Worm (Caenorhabditis elegans): ENCODE results near the gene F02E11.2.

F02E11.2 gene

DNA sequence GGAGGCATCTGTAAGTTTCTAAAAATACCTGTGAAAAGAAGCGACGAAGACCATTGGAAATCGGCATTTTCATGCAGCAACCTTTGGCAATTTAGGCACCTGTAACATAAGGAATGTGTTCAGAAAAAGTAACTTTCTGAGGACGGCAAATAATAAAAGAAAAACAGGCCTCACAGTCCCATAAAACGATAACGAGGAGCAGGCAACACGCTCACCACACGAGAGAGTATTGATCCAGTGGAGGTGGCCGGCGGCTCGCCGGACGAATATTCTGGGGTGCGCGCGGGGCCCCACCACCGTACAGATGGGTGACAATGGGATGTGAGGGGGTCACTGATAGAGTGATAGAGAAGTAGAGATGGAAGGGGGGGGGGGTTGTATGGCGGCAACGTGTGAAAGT lies 12.3 kb downstream of the F02E11.2 start, which contains the start of gene F02E11.3:
F02E11.3 (minus strand) TSS at position 101 of the 400 bp plus-strand sequence.
- no peak for TF ChIP-seq xbp-1 (tag; optimal IDR thresholded peaks at IDR 0.05)
- no peak for TF ChIP-seq elt-2 (tag; optimal IDR thresholded peaks at IDR 0.05)
- TF ChIP-seq ceh-8 (GFP tag; optimal IDR thresholded peaks at IDR 0.05) = no peak
- no peak for TF ChIP-seq snpc-4 (tag; optimal IDR thresholded peaks at IDR 0.05)
- TF ChIP-seq Y116A8C.19 (tag; optimal IDR thresholded peaks at IDR 0.05; ENCODE audit: borderline replicate concordance) = no peak
- TF ChIP-seq lin-13 (GFP tag; optimal IDR thresholded peaks at IDR 0.05) = no peak
- no peak for TF ChIP-seq grh-1 (GFP tag; IDR thresholded peaks at IDR 0.05)
- TF ChIP-seq fkh-10 (GFP tag; optimal IDR thresholded peaks at IDR 0.05) = no peak
- no peak for TF ChIP-seq pqm-1 (tag; optimal IDR thresholded peaks at IDR 0.05)

DNA sequence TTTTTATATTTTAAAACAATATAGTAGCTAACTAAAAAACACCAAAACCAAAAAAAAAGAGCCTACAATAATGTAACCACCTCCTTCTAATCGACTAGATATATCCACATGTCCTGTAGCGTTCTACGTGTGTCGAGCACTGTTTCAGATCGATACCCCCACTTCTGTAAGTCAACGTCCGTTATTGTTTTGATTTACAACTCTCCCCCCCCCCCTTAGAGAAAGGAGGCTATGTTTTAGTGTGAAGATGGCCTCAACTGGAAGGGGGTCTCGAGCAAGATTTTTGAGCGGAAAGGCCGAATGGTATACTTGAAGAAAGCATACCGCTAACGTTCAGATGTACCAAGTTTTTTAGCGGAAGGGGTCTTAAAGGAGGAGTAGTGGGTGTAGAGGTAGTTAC lies 15.1 kb downstream of the F02E11.2 start, which contains the start of gene F02E11.4:
F02E11.4 (minus strand) TSS at position 101 of the 400 bp plus-strand sequence.
- TF ChIP-seq unc-30 (tag; optimal IDR thresholded peaks at IDR 0.05) = no peak
- TF ChIP-seq nhr-76 (tag; optimal IDR thresholded peaks at IDR 0.05) = no peak
- TF ChIP-seq blmp-1 (tag; optimal IDR thresholded peaks at IDR 0.05) = no peak
- no peak for TF ChIP-seq unc-62 (GFP tag; optimal IDR thresholded peaks at IDR 0.05)
- TF ChIP-seq ceh-88 (GFP tag; IDR thresholded peaks at IDR 0.05) = no peak
- no peak for TF ChIP-seq fos-1 (tag; optimal IDR thresholded peaks at IDR 0.05)
- no peak for TF ChIP-seq unc-130 (tag; optimal IDR thresholded peaks at IDR 0.05)

- TF ChIP-seq hlh-4 (tag; optimal IDR thresholded peaks at IDR 0.05) (no peak), ztf-11 (tag; optimal IDR thresholded peaks at IDR 0.05) (no peak), ztf-4 (tag; optimal IDR thresholded peaks at IDR 0.05) (no peak), nhr-84 (tag; optimal IDR thresholded peaks at IDR 0.05) (no peak), nhr-85 (tag) (no peak), nhr-76 (tag; optimal IDR thresholded peaks at IDR 0.05) (no peak), mep-1 (tag; optimal IDR thresholded peaks at IDR 0.05) (no peak), ama-1 (optimal IDR thresholded peaks at IDR 0.05) (no peak), snu-23 (GFP tag; optimal IDR thresholded peaks at IDR 0.05) (no peak), tbx-2 (tag; optimal IDR thresholded peaks at IDR 0.05) (no peak), grh-1 (GFP tag; IDR thresholded peaks at IDR 0.05) (no peak), ceh-82 (tag; optimal IDR thresholded peaks at IDR 0.05) (no peak), mdl-1 (tag; optimal IDR thresholded peaks at IDR 0.05) (no peak), egl-13 (tag; optimal IDR thresholded peaks at IDR 0.05) (no peak)
These were observed 16.0 kb downstream of the F02E11.2 start, which contains the start of gene wht-4 for ce11 chrII:3278634-3279033. Gene wht-4, plus strand, starts transcription at chrII:3278934.

- TF ChIP-seq sox-4 (tag; optimal IDR thresholded peaks at IDR 0.05) (no peak), fkh-8 (tag; optimal IDR thresholded peaks at IDR 0.05) (no peak), ets-5 (GFP tag; IDR thresholded peaks at IDR 0.05) (no peak), lin-39 (tag; optimal IDR thresholded peaks at IDR 0.05) (no peak), grh-1 (GFP tag; IDR thresholded peaks at IDR 0.05) (no peak), Y116A8C.19 (tag; optimal IDR thresholded peaks at IDR 0.05; ENCODE audit: borderline replicate concordance) (no peak), ztf-4 (tag; optimal IDR thresholded peaks at IDR 0.05) (no peak), egl-13 (tag; optimal IDR thresholded peaks at IDR 0.05) (no peak), efl-1 (optimal IDR thresholded peaks at IDR 0.05) (no peak), efl-1 (GFP tag; optimal IDR thresholded peaks at IDR 0.05 in 1 of 2) (no peak), elt-2 (tag; optimal IDR thresholded peaks at IDR 0.05) (no peak)
These were observed 19.7 kb downstream of the F02E11.2 start, which contains the start of gene nep-13 for ce11 chrII:3282353-3282752. Gene nep-13, plus strand, starts transcription at chrII:3282653.

- TF ChIP-seq unc-62 (GFP tag; optimal IDR thresholded peaks at IDR 0.05) (no peak), egl-13 (tag; optimal IDR thresholded peaks at IDR 0.05) (no peak), elt-3 (tag; optimal IDR thresholded peaks at IDR 0.05) (no peak), swsn-7 (tag; optimal IDR thresholded peaks at IDR 0.05) (no peak), ceh-88 (GFP tag; IDR thresholded peaks at IDR 0.05) (no peak)
These were observed 22.0 kb downstream of the F02E11.2 start, which contains the start of gene scl-15 for ce11 chrII:3284558-3284957. Gene scl-15, minus strand, starts transcription at chrII:3284658.

All from whole organism, L1 larva.